Worm (Caenorhabditis elegans) whole organism, L1 larva: ENCODE results near the gene F10E9.2.

Source experiments
- F16B12.6 ChIP-seq: fragments of 150-350 bp; optimal IDR thresholded peaks from 2 replicates; lab custom pipeline; 2014; ENCODE audit warnings: missing biosample characterization, missing genetic modification characterization
- Y116A8C.19 ChIP-seq: sonication (generic microtip); optimal IDR thresholded peaks from 2 replicates; lab custom pipeline; 2016; ENCODE audit warnings: missing compliant biosample characterization, missing genetic modification characterization, borderline replicate concordance
- ama-1 ChIP-seq: fragments of 150-350 bp; optimal IDR thresholded peaks from 2 replicates; lab custom pipeline; 2014
- blmp-1 ChIP-seq: fragments of 150-350 bp; optimal IDR thresholded peaks from 2 replicates; lab custom pipeline; 2014; ENCODE audit warnings: missing biosample characterization, missing genetic modification characterization
- egl-27 ChIP-seq, 2 experiments: fragments of 150-350 bp in 1 of 2; sonication (generic microtip); optimal IDR thresholded peaks; 3 replicates each; lab custom pipeline; 2017 to 2018; ENCODE audit warnings: missing biosample characterization in 2 of 2, missing genetic modification characterization in 2 of 2, missing genetic modification reagents in 2 of 2
- elt-3 ChIP-seq, 6 experiments: fragments of 150-350 bp in 1 of 6; sonication (generic microtip); optimal IDR thresholded peaks; 2 replicates each; lab custom pipeline; 2017 to 2018; ENCODE audit warnings: missing biosample characterization in 6 of 6, missing genetic modification characterization in 6 of 6, inconsistent platforms in 1 of 6
- fos-1 ChIP-seq: fragments of 150-350 bp; optimal IDR thresholded peaks from 2 replicates; lab custom pipeline; 2014; ENCODE audit warnings: missing biosample characterization, missing genetic modification characterization
- hlh-17 ChIP-seq: fragments of 200-800 bp; sonication (Bioruptor generic); optimal IDR thresholded peaks from 2 replicates; lab custom pipeline; 2018; ENCODE audit warnings: missing genetic modification characterization, mild to moderate bottlenecking, missing compliant biosample characterization, moderate library complexity, borderline replicate concordance
- nhr-11 ChIP-seq: fragments of 150-350 bp; optimal IDR thresholded peaks from 2 replicates; lab custom pipeline; 2014; ENCODE audit warnings: missing biosample characterization, missing genetic modification characterization
- pqm-1 ChIP-seq: sonication (generic microtip); optimal IDR thresholded peaks from 3 replicates; lab custom pipeline; 2017; ENCODE audit warnings: missing biosample characterization, missing genetic modification characterization
- snpc-4 ChIP-seq: fragments of 150-350 bp; optimal IDR thresholded peaks from 2 replicates; lab custom pipeline; 2014; ENCODE audit warnings: missing biosample characterization, missing genetic modification characterization
- zag-1 ChIP-seq: fragments of 150-350 bp; optimal IDR thresholded peaks from 2 replicates; lab custom pipeline; 2014; ENCODE audit warnings: missing biosample characterization, missing genetic modification characterization
- ztf-11 ChIP-seq, 2 experiments: sonication (generic microtip); optimal IDR thresholded peaks; 2 replicates each; lab custom pipeline; 2016 to 2017; ENCODE audit warnings: missing genetic modification characterization in 2 of 2, missing biosample characterization in 1 of 2, missing compliant biosample characterization in 1 of 2

DNA sequence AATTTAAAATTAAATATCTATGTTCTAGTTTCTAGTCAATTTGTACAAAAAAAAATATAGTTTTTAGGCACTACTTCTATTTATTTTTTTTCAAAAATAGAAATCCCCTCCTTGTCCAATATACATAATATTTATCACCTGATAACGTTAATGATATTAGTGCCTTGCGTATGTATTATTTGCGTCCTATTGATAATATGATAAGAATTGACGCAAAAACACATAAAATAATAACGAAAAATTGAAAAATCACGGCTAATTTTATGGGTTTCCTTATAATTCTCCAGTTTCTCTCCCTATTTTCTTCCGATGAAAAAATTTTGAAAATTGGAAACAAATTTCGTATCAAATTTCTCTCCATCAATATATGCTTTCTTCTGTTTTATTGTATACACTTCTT is 12.8 kb upstream of the F10E9.2 start:
- no peak for TF ChIP-seq fos-1
- no peak for TF ChIP-seq pqm-1
- TF ChIP-seq ztf-11 (tag; optimal IDR thresholded peaks at IDR 0.05; lab: Kevin White, UChicago), result no peak
- no peak for TF ChIP-seq F16B12.6 (tag; lab: Kevin White, UChicago)
- no peak for TF ChIP-seq ama-1
- no peak for TF ChIP-seq nhr-11
- no peak for TF ChIP-seq zag-1 (tag; lab: Kevin White, UChicago)
- no peak for TF ChIP-seq snpc-4 (tag; lab: Kevin White, UChicago)
- no peak for TF ChIP-seq elt-3 (tag; optimal IDR thresholded peaks at IDR 0.05; lab: Kevin White, UChicago)
- no peak for TF ChIP-seq hlh-17 (GFP tag; lab: Kevin White, UChicago)
- no peak for TF ChIP-seq egl-27 (tag; optimal IDR thresholded peaks at IDR 0.05; lab: Kevin White, UChicago)
- TF ChIP-seq blmp-1 (tag; lab: Kevin White, UChicago), result no peak
- TF ChIP-seq Y116A8C.19, result no peak
